Worm (Caenorhabditis elegans) whole organism, L2 larva: Measurements from ENCODE around the gene C29F9.6.

Source experiments
- F13H6.1 ChIP-seq: sonication (generic microtip); optimal IDR thresholded peaks from 2 replicates; lab custom pipeline; 2016; ENCODE audit warnings: missing genetic modification characterization, missing compliant biosample characterization
- R02D3.7 ChIP-seq: fragments of 150-350 bp; optimal IDR thresholded peaks from 2 replicates; lab custom pipeline; 2014; ENCODE audit warnings: missing biosample characterization, missing genetic modification characterization
- Y55F3AM.14 ChIP-seq: fragments of 200-800 bp; sonication (Bioruptor generic); optimal IDR thresholded peaks from 2 replicates; lab custom pipeline; 2018; ENCODE audit warnings: mild to moderate bottlenecking, missing genetic modification characterization, missing compliant biosample characterization
- ceh-82 ChIP-seq: fragments of 150-350 bp; optimal IDR thresholded peaks from 2 replicates; lab custom pipeline; 2014; ENCODE audit warnings: missing biosample characterization, missing genetic modification characterization
- dmd-4 ChIP-seq: sonication (generic microtip); optimal IDR thresholded peaks from 2 replicates; lab custom pipeline; 2017; ENCODE audit warnings: missing biosample characterization, missing genetic modification characterization
- egl-27 ChIP-seq: sonication (generic microtip); optimal IDR thresholded peaks from 3 replicates; lab custom pipeline; 2017; ENCODE audit warnings: missing biosample characterization, missing genetic modification reagents, missing genetic modification characterization
- elt-1 ChIP-seq: fragments of 150-350 bp; optimal IDR thresholded peaks from 2 replicates; lab custom pipeline; 2014; ENCODE audit warnings: missing biosample characterization, missing genetic modification characterization
- elt-3 ChIP-seq: sonication (generic microtip); optimal IDR thresholded peaks from 2 replicates; lab custom pipeline; 2017; ENCODE audit warnings: missing biosample characterization, missing genetic modification characterization
- fos-1 ChIP-seq: fragments of 150-350 bp; optimal IDR thresholded peaks from 2 replicates; lab custom pipeline; 2014; ENCODE audit warnings: missing biosample characterization, missing genetic modification characterization
- gmeb-1 ChIP-seq: fragments of 150-350 bp; optimal IDR thresholded peaks from 2 replicates; lab custom pipeline; 2014; ENCODE audit warnings: missing biosample characterization, missing genetic modification characterization
- lsy-2 ChIP-seq, 2 experiments: fragments of 150-350 bp in 1 of 2; sonication (generic microtip) in 1 of 2; optimal IDR thresholded peaks; 2 replicates each; lab custom pipeline; 2014 to 2017; ENCODE audit warnings: missing biosample characterization in 2 of 2, missing genetic modification characterization in 2 of 2
- mdl-1 ChIP-seq, 2 experiments: fragments of 150-350 bp in 1 of 2; sonication (generic microtip) in 1 of 2; optimal IDR thresholded peaks; 2 replicates each; lab custom pipeline; 2017; ENCODE audit warnings: missing biosample characterization in 2 of 2, missing genetic modification characterization in 2 of 2
- nhr-10 ChIP-seq: sonication (generic microtip); optimal IDR thresholded peaks from 2 replicates; lab custom pipeline; 2017; ENCODE audit warnings: missing biosample characterization, missing genetic modification characterization
- nhr-11 ChIP-seq: fragments of 150-350 bp; optimal IDR thresholded peaks from 2 replicates; lab custom pipeline; 2014; ENCODE audit warnings: missing biosample characterization, missing genetic modification characterization
- nhr-129 ChIP-seq: fragments of 150-350 bp; optimal IDR thresholded peaks from 2 replicates; lab custom pipeline; 2014; ENCODE audit warnings: missing biosample characterization, missing genetic modification characterization
- nhr-21 ChIP-seq: fragments of 150-350 bp; optimal IDR thresholded peaks from 2 replicates; lab custom pipeline; 2014; ENCODE audit warnings: missing biosample characterization, missing genetic modification characterization
- nhr-237 ChIP-seq: fragments of 150-350 bp; optimal IDR thresholded peaks from 2 replicates; lab custom pipeline; 2014; ENCODE audit warnings: missing biosample characterization, missing genetic modification characterization
- nhr-25 ChIP-seq: fragments of 150-350 bp; sonication (generic microtip); optimal IDR thresholded peaks from 3 replicates; lab custom pipeline; 2014; ENCODE audit warnings: missing biosample characterization, missing genetic modification characterization
- nhr-6 ChIP-seq: fragments of 150-350 bp; optimal IDR thresholded peaks from 2 replicates; lab custom pipeline; 2014; ENCODE audit warnings: missing biosample characterization, missing genetic modification characterization
- nhr-77 ChIP-seq: fragments of 150-350 bp; optimal IDR thresholded peaks from 2 replicates; lab custom pipeline; 2014; ENCODE audit warnings: missing biosample characterization, missing genetic modification characterization
- skn-1 ChIP-seq: sonication (generic microtip); optimal IDR thresholded peaks from 2 replicates; lab custom pipeline; 2017; ENCODE audit warnings: missing biosample characterization, missing genetic modification characterization
- sma-9 ChIP-seq, 2 experiments: fragments of 150-350 bp in 1 of 2; sonication (generic microtip) in 1 of 2; optimal IDR thresholded peaks; 2 replicates each; lab custom pipeline; 2014 to 2016; ENCODE audit warnings: missing genetic modification characterization in 2 of 2, mild to moderate bottlenecking in 1 of 2, missing biosample characterization in 1 of 2, missing compliant biosample characterization in 1 of 2, missing genetic modification reagents in 1 of 2, moderate library complexity in 1 of 2
- unc-39 ChIP-seq: fragments of 150-350 bp; optimal IDR thresholded peaks from 2 replicates; lab custom pipeline; 2014; ENCODE audit warnings: missing biosample characterization, missing genetic modification characterization
- unc-62 ChIP-seq: fragments of 150-350 bp; optimal IDR thresholded peaks from 2 replicates; lab custom pipeline; 2014; ENCODE audit warnings: missing biosample characterization, missing genetic modification reagents, missing genetic modification characterization
- zag-1 ChIP-seq: fragments of 150-350 bp; optimal IDR thresholded peaks from 2 replicates; lab custom pipeline; 2014; ENCODE audit warnings: missing biosample characterization, missing genetic modification characterization
- ztf-1 ChIP-seq: fragments of 200-800 bp; sonication (Bioruptor generic); conservative IDR thresholded peaks from 2 replicates; pipeline ENCODE4 v1.3.6; 2022; ENCODE audit warnings: missing genetic modification characterization, missing compliant biosample characterization
- ztf-11 ChIP-seq: sonication (generic microtip); optimal IDR thresholded peaks from 2 replicates; lab custom pipeline; 2017; ENCODE audit warnings: missing biosample characterization, missing genetic modification characterization
- ztf-4 ChIP-seq: fragments of 150-350 bp; optimal IDR thresholded peaks from 2 replicates; lab custom pipeline; 2014; ENCODE audit warnings: missing biosample characterization, missing genetic modification characterization

The C29F9.6 gene

DNA sequence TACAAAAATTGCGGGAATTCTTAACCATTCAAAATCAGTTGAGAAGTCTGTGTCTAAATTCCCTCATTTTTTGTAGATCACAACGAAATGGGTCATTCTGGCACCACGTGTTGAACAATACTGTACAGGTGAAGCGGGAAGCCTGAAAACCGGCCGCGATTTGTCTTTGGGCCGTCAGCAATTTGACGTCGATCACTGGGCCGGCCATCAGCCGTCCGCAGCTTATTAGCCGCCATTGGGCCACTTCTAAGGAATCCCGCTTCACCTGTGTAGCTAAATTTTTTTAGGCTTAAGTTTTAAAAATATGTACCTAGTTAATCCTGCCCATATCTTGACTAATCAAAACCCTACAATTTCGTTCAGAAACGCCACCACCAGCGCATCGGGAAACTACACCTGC, 45.0 kb downstream of the C29F9.6 start:
- no peak for TF ChIP-seq nhr-10 (tag; lab: Kevin White, UChicago)
- no peak for TF ChIP-seq nhr-77 (tag; lab: Kevin White, UChicago)
- TF ChIP-seq ztf-1 (GFP tag; lab: Robert Waterston, UW): no peak

- no peak for TF ChIP-seq R02D3.7 (tag; lab: Kevin White, UChicago)
- TF ChIP-seq zag-1 (tag; lab: Kevin White, UChicago): no peak
- no peak for TF ChIP-seq F13H6.1
- no peak for TF ChIP-seq fos-1 (tag; lab: Kevin White, UChicago)
- TF ChIP-seq gmeb-1: no peak
- TF ChIP-seq nhr-6: no peak
- no peak for TF ChIP-seq ztf-11 (tag; lab: Kevin White, UChicago)
- TF ChIP-seq elt-3 (tag; lab: Kevin White, UChicago): no peak
- TF ChIP-seq sma-9 (GFP tag; optimal IDR thresholded peaks at IDR 0.05; lab: Kevin White, UChicago): no peak
- no peak for TF ChIP-seq sma-9 (tag; optimal IDR thresholded peaks at IDR 0.05; lab: Kevin White, UChicago)
- TF ChIP-seq mdl-1 (tag; optimal IDR thresholded peaks at IDR 0.05; lab: Kevin White, UChicago): no peak
- no peak for TF ChIP-seq elt-1 (tag; lab: Kevin White, UChicago)
- no peak for TF ChIP-seq unc-39 (tag; lab: Kevin White, UChicago)
These were observed 50.1 kb downstream of the C29F9.6 start, which contains the start of gene F40G9.8 for ce11 chrIII:164775-165174. Gene F40G9.8 (minus strand): TSS chrIII:164875.

DNA sequence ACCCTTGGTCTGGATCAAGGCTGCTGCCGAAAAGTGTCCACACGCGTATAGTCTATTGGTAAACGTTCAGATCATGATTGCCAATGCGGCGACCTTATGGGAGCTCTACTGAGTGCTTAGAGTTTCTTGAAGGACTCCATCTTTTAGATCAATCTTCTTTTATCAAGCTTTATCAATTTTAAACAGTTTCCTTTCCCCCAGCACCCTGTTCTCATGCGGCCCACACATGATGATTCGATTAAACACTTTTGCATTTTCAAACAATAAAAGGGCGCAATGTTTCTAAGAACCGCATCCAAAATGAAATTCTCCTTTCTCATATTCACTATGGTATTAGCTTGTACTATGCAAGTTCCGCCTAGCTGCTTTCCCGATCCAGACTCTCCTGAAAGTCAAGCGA, 50.7 kb downstream of the C29F9.6 start, which contains the start of gene F40G9.7:
Gene F40G9.7 (plus strand): TSS at position 301 of the 400 bp plus-strand sequence.
- TF ChIP-seq egl-27 (no peak), nhr-21 (no peak), lsy-2 (tag; optimal IDR thresholded peaks at IDR 0.05; lab: Kevin White, UChicago) (no peak), nhr-25 (tag; lab: Kevin White, UChicago) (no peak), nhr-129 (no peak), ztf-4 (tag; lab: Kevin White, UChicago) (no peak), unc-62 (no peak), skn-1 (no peak), nhr-11 (no peak), ceh-82 (tag; lab: Kevin White, UChicago) (no peak), Y55F3AM.14 (no peak), ztf-1 (GFP tag; lab: Robert Waterston, UW) (no peak), nhr-237 (tag; lab: Kevin White, UChicago) (no peak), dmd-4 (tag; lab: Kevin White, UChicago) (no peak)
